Worm (Caenorhabditis elegans) whole organism, midembryonic: ENCODE data around the gene F37C12.14.
A peak's percentile ranks its signal among the peaks of the same experiment; 100 is the strongest.

ENCODE experiments used
- T22C8.4 ChIP-seq: fragments of 200-800 bp; sonication (Bioruptor generic); IDR thresholded peaks from 2 replicates; pipeline ENCODE4 v1.3.6; 2022; ENCODE audit warnings: missing genetic modification characterization, missing compliant biosample characterization
- cog-1 ChIP-seq: sonication (generic microtip); optimal IDR thresholded peaks from 2 replicates; lab custom pipeline; 2016; ENCODE audit warnings: missing genetic modification characterization, missing compliant biosample characterization
- flt-1 ChIP-seq: fragments of 200-800 bp; sonication (Bioruptor generic); IDR thresholded peaks from 2 replicates; pipeline ENCODE4 v1.3.6; 2022; ENCODE audit warnings: missing genetic modification characterization, missing compliant biosample characterization
- klf-2 ChIP-seq: fragments of 200-800 bp; sonication (Bioruptor generic); conservative IDR thresholded peaks from 2 replicates; pipeline ENCODE4 v1.3.6; 2022; ENCODE audit warnings: missing genetic modification reagents, missing genetic modification characterization, missing compliant biosample characterization
- med-1 ChIP-seq: sonication (generic microtip); optimal IDR thresholded peaks from 2 replicates; lab custom pipeline; 2017; ENCODE audit warnings: missing genetic modification characterization, mild to moderate bottlenecking, missing compliant biosample characterization, antibody characterized with exemption, missing genetic modification reagents; ENCODE audit not compliant: insufficient read depth
- ref-1 ChIP-seq: fragments of 200-800 bp; sonication (Bioruptor generic); conservative IDR thresholded peaks from 2 replicates; pipeline ENCODE4 v1.3.6; 2022; ENCODE audit warnings: missing genetic modification reagents, missing genetic modification characterization, missing compliant biosample characterization
- tab-1 ChIP-seq: fragments of 200-800 bp; sonication (Bioruptor generic); IDR thresholded peaks from 2 replicates; pipeline ENCODE4 v1.3.6; 2022; ENCODE audit warnings: missing genetic modification characterization, missing compliant biosample characterization
- ztf-23 ChIP-seq: fragments of 200-800 bp; sonication (Bioruptor generic); IDR thresholded peaks from 2 replicates; pipeline ENCODE4 v1.3.6; 2022; ENCODE audit warnings: missing genetic modification reagents, missing genetic modification characterization, missing compliant biosample characterization
- ztf-29 ChIP-seq: fragments of 200-800 bp; sonication (Bioruptor generic); IDR thresholded peaks from 2 replicates; pipeline ENCODE4 v1.3.6; 2022; ENCODE audit warnings: missing genetic modification reagents, missing genetic modification characterization, missing compliant biosample characterization

ce11 chrIII:7144749-7145148 is 40.6 kb downstream of the F37C12.14 start, which contains the start of gene glr-2:
- TF ChIP-seq ref-1 (GFP tag; lab: Robert Waterston, UW) (no peak), ztf-29 (GFP tag; lab: Robert Waterston, UW) (no peak), tab-1 (GFP tag; lab: Robert Waterston, UW) (no peak), flt-1 (GFP tag; lab: Robert Waterston, UW) (no peak), ztf-23 (GFP tag; lab: Robert Waterston, UW) (0 out of 2 replicates have a peak, but pooled peaks have one; percentile 48), T22C8.4 (GFP tag; lab: Robert Waterston, UW) (no peak), cog-1 (no peak), klf-2 (no peak), med-1 (no peak)
